Worm (Caenorhabditis elegans) whole organism, early embryonic: ENCODE results near the gene T26G10.3.

Source experiments
- F13C5.2 ChIP-seq: sonication (generic microtip); optimal IDR thresholded peaks from 2 replicates; lab custom pipeline; 2017; ENCODE audit warnings: mild to moderate bottlenecking, missing genetic modification characterization, inconsistent platforms, missing compliant biosample characterization
- pes-1 ChIP-seq: fragments of 200-800 bp; sonication (Bioruptor generic); IDR thresholded peaks from 2 replicates; pipeline ENCODE4 v1.3.6; 2022; ENCODE audit warnings: missing genetic modification reagents, missing genetic modification characterization, missing compliant biosample characterization
- scrt-1 ChIP-seq: fragments of 200-800 bp; sonication (Bioruptor generic); IDR thresholded peaks from 2 replicates; pipeline ENCODE4 v1.3.6; 2022; ENCODE audit warnings: missing genetic modification characterization, missing compliant biosample characterization
- tra-4 ChIP-seq: sonication (generic microtip); optimal IDR thresholded peaks from 2 replicates; lab custom pipeline; 2017; ENCODE audit warnings: missing genetic modification characterization, missing compliant biosample characterization

DNA sequence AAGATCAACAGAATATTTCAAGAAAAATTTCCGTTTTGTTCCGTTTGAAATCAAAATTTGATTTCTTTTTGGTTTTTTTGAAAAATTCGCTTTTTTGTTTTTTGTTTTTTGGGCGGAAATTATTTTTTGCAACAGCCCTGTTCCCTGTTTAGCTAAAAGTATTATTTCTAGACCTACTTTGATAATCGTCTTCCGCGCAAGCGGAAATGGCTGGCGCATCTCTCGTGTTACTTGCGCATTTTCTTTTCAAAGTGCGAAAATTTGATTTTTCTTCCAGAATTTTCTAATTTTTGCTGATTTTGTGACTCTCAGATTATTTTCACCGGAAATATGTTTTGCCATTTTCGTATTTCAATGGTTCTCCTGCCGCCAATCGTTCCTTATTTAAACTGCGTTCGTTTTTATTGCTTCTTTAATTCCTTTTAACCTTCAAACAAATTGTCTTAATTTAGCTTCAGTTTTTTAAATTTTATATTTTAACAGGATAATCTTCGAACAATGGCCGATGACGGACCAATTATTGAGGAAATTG lies 20.4 kb upstream of the T26G10.3 start, which contains the start of gene cpar-1:
- TF ChIP-seq F13C5.2 (tag; lab: Kevin White, UChicago) (no peak), pes-1 (no peak), scrt-1 (no peak), tra-4 (tag; lab: Kevin White, UChicago) (no peak)
